Fruit fly (Drosophila melanogaster): Measurements from ENCODE around the gene trx.

DNA sequence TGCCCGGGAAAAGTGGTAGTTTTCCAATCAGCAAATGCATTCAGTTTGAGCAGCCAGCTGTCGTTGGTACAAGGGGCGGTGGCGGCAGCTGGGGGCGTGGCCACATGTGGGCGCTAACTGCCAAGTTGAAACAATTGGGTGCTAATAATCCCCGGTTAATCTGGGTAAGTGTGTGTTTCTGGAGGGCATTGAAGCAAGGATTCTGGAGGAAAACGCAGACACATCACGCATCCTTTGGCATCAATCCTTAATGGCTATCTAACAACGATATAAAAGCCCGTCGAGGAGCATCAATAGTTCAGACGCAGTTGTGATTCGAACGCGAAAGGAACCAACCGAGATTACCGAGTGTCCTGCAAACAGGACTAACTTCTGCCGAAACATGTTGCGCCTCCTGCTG, 27.9 kb upstream of the trx start, which contains the start of gene Crz:
- TF ChIP-seq psq (optimal IDR thresholded peaks at IDR 0.05) (no peak), CG8478 (optimal IDR thresholded peaks at IDR 0.05) (no peak), Dll (optimal IDR thresholded peaks at IDR 0.05) (no peak), EcR (GFP tag; optimal IDR thresholded peaks at IDR 0.05) (no peak), usp (GFP tag; optimal IDR thresholded peaks at IDR 0.05) (no peak)

Data from whole organism.